Worm (Caenorhabditis elegans) whole organism, early embryonic: ENCODE measurements around the gene F20D1.22.

Experiments
- ama-1 ChIP-seq: fragments of 150-350 bp; optimal IDR thresholded peaks from 2 replicates; lab custom pipeline; 2014
- ceh-13 ChIP-seq: fragments of 200-800 bp; sonication (Bioruptor generic); optimal IDR thresholded peaks from 2 replicates; lab custom pipeline; 2018; ENCODE audit warnings: mild to moderate bottlenecking, missing genetic modification characterization, missing compliant biosample characterization
- ceh-36 ChIP-seq: sonication (generic microtip); optimal IDR thresholded peaks from 2 replicates; lab custom pipeline; 2016; ENCODE audit warnings: missing genetic modification characterization, inconsistent platforms, missing compliant biosample characterization
- flt-1 ChIP-seq: fragments of 200-800 bp; sonication (Bioruptor generic); IDR thresholded peaks from 2 replicates; pipeline ENCODE4 v1.3.6; 2022; ENCODE audit warnings: missing genetic modification characterization, missing compliant biosample characterization
- hmbx-1 ChIP-seq: sonication (generic microtip); optimal IDR thresholded peaks from 2 replicates; lab custom pipeline; 2016; ENCODE audit warnings: mild to moderate bottlenecking, missing genetic modification characterization, missing compliant biosample characterization
- hmg-4 ChIP-seq: fragments of 200-800 bp; sonication (Bioruptor generic); optimal IDR thresholded peaks from 2 replicates; lab custom pipeline; 2018; ENCODE audit warnings: mild to moderate bottlenecking, missing genetic modification characterization, missing compliant biosample characterization
- hnd-1 ChIP-seq: sonication (generic microtip); optimal IDR thresholded peaks from 2 replicates; lab custom pipeline; 2016; ENCODE audit warnings: missing genetic modification characterization, missing compliant biosample characterization
- pes-1 ChIP-seq: fragments of 200-800 bp; sonication (Bioruptor generic); IDR thresholded peaks from 2 replicates; pipeline ENCODE4 v1.3.6; 2022; ENCODE audit warnings: missing genetic modification reagents, missing genetic modification characterization, missing compliant biosample characterization
- scrt-1 ChIP-seq: fragments of 200-800 bp; sonication (Bioruptor generic); IDR thresholded peaks from 2 replicates; pipeline ENCODE4 v1.3.6; 2022; ENCODE audit warnings: missing genetic modification characterization, missing compliant biosample characterization
- tra-4 ChIP-seq: sonication (generic microtip); optimal IDR thresholded peaks from 2 replicates; lab custom pipeline; 2017; ENCODE audit warnings: missing genetic modification characterization, missing compliant biosample characterization

DNA sequence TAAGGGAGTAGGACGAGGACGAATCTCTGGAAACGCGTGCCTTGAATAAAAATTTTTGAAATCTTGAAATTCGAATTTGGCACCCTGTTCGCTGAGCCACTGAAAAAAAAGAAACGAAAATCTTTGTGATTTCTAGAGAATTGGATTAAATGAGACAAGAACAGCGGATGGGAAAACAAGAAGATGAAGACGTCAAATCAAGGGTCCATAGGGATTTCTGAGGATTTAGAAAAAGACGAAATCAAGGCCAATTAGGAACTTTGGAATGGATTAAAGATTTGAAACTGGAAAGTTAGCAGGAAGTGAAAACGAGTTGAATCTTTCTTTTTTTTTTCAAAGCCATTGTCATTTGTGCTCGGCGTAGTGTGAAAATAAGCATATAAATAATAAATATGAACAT, 12.1 kb upstream of the F20D1.22 start, which contains the start of gene pag-3:
- TF ChIP-seq ceh-36 (tag; lab: Kevin White, UChicago), result no peak
- no peak for TF ChIP-seq ama-1 (lab: Kevin White, UChicago)
- no peak for TF ChIP-seq hnd-1 (tag; lab: Kevin White, UChicago)
- TF ChIP-seq flt-1, result no peak
- no peak for TF ChIP-seq hmg-4 (GFP tag; lab: Kevin White, UChicago)
- TF ChIP-seq ceh-13 (GFP tag; lab: Kevin White, UChicago), result no peak
- no peak for TF ChIP-seq hmbx-1 (tag; lab: Kevin White, UChicago)
- TF ChIP-seq tra-4 (tag; lab: Kevin White, UChicago), result no peak
- no peak for TF ChIP-seq scrt-1
- TF ChIP-seq pes-1 (GFP tag; lab: Robert Waterston, UW), result no peak
